Fruit fly (Drosophila melanogaster) whole organism, prepupa: ENCODE data around the gene PGAP5.

Source experiments
- CG10631 ChIP-seq: fragments of 200-800 bp; sonication (Bioruptor generic); optimal IDR thresholded peaks from 2 replicates; lab custom pipeline; 2016; ENCODE audit warnings: missing biosample characterization, missing genetic modification characterization
- CG11294 ChIP-seq: fragments of 200-800 bp; sonication (Bioruptor generic); IDR thresholded peaks from 2 replicates; pipeline ENCODE4 v1.3.6; 2022; ENCODE audit warnings: missing biosample characterization, missing genetic modification characterization
- CG1621 ChIP-seq: fragments of 200-800 bp; sonication (Bioruptor generic); optimal IDR thresholded peaks from 3 replicates; lab custom pipeline; 2018; ENCODE audit warnings: missing biosample characterization, mild to moderate bottlenecking, missing genetic modification characterization
- CG16779 ChIP-seq: fragments of 200-800 bp; sonication (Bioruptor generic); optimal IDR thresholded peaks from 3 replicates; lab custom pipeline; 2017; ENCODE audit warnings: missing biosample characterization, mild to moderate bottlenecking, missing genetic modification characterization
- CG3032 ChIP-seq: fragments of 200-800 bp; optimal IDR thresholded peaks from 2 replicates; lab custom pipeline; 2019; ENCODE audit warnings: missing biosample characterization, mild to moderate bottlenecking, missing genetic modification characterization, moderate library complexity
- CG32006 ChIP-seq: fragments of 200-800 bp; sonication (Bioruptor generic); optimal IDR thresholded peaks from 3 replicates; lab custom pipeline; 2017; ENCODE audit warnings: missing biosample characterization, mild to moderate bottlenecking, missing genetic modification characterization
- CG34406 ChIP-seq: fragments of 200-800 bp; sonication (Bioruptor generic); optimal IDR thresholded peaks from 3 replicates; lab custom pipeline; 2016; ENCODE audit warnings: missing biosample characterization, missing genetic modification characterization
- CG4318 ChIP-seq: fragments of 200-800 bp; sonication (Bioruptor generic); optimal IDR thresholded peaks from 3 replicates; lab custom pipeline; 2017; ENCODE audit warnings: missing biosample characterization, mild to moderate bottlenecking, missing genetic modification characterization
- Eip75B ChIP-seq: fragments of 200-800 bp; sonication (Bioruptor generic); optimal IDR thresholded peaks from 3 replicates; lab custom pipeline; 2016; ENCODE audit warnings: missing biosample characterization, missing genetic modification characterization
- Eip78C ChIP-seq: fragments of 200-800 bp; sonication (Bioruptor generic); peaks from one replicate; lab custom pipeline; 2016; ENCODE audit warnings: missing biosample characterization, missing genetic modification characterization
- Ets96B ChIP-seq: fragments of 200-800 bp; optimal IDR thresholded peaks from 2 replicates; lab custom pipeline; 2019; ENCODE audit warnings: missing biosample characterization, mild to moderate bottlenecking, missing genetic modification characterization, moderate library complexity
- Gug ChIP-seq: fragments of 200-800 bp; sonication (Bioruptor generic); IDR thresholded peaks from 2 replicates; pipeline ENCODE4 v1.3.6; 2022; ENCODE audit warnings: missing biosample characterization, missing genetic modification characterization
- fd59A ChIP-seq: fragments of 200-800 bp; sonication (Bioruptor generic); optimal IDR thresholded peaks from 2 replicates; lab custom pipeline; 2017; ENCODE audit warnings: missing biosample characterization, mild to moderate bottlenecking, missing genetic modification characterization, missing genetic modification reagents
- pdm3 ChIP-seq: fragments of 200-800 bp; sonication (Bioruptor generic); optimal IDR thresholded peaks from 3 replicates; lab custom pipeline; 2016; ENCODE audit warnings: missing biosample characterization, missing genetic modification characterization

DNA sequence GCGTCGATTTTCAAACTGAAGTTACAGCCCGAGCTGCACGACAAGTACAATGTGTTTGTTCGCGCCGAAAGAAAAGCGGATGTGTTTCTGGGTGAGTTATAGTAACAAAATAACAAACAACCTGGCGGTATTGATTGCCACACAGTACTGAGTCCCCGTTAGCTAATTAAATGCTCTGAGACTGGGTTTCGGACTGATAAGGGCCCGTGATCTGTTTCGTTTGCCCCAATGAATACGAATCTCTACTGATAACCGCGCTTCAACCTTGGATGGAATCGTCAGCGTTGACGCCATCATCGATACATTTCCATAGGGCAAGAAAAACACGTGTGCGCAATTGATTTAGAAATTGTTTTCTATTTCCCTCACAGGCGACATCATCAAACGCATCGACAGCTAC is 41.5 kb upstream of the PGAP5 start:
- TF ChIP-seq CG10631 (GFP tag; lab: Kevin White, UChicago) = no peak
- TF ChIP-seq Eip78C (GFP tag; lab: Kevin White, UChicago) = no peak
- no peak for TF ChIP-seq Eip75B (GFP tag; lab: Kevin White, UChicago)
- no peak for TF ChIP-seq CG3032 (tag; lab: Kevin White, UChicago)
- no peak for TF ChIP-seq CG32006
- TF ChIP-seq Gug = no peak
- no peak for TF ChIP-seq CG11294 (GFP tag; lab: Robert Waterston, UW)
- no peak for TF ChIP-seq CG16779 (tag; lab: Kevin White, UChicago)
- TF ChIP-seq Ets96B (tag; lab: Kevin White, UChicago) = no peak
- no peak for TF ChIP-seq CG34406
- TF ChIP-seq CG1621 (tag; lab: Kevin White, UChicago) = no peak
- TF ChIP-seq pdm3 (GFP tag; lab: Kevin White, UChicago) = no peak
- no peak for TF ChIP-seq fd59A
- no peak for TF ChIP-seq CG4318
